Worm (Caenorhabditis elegans) whole organism, young adult: ENCODE results near the gene W07A12.4.

Experiments
- B0336.3 ChIP-seq: fragments of 200-800 bp; sonication (Bioruptor generic); IDR thresholded peaks from 2 replicates; pipeline ENCODE4 v1.3.6; 2022; ENCODE audit warnings: missing genetic modification characterization, missing compliant biosample characterization
- F39B2.1 ChIP-seq: fragments of 200-800 bp; sonication (Bioruptor generic); IDR thresholded peaks from 2 replicates; pipeline ENCODE4 v1.3.6; 2022; ENCODE audit warnings: missing genetic modification reagents, missing genetic modification characterization, missing compliant biosample characterization
- F57C9.4 ChIP-seq: sonication (generic microtip); optimal IDR thresholded peaks from 2 replicates; lab custom pipeline; 2017; ENCODE audit warnings: mild to moderate bottlenecking, missing genetic modification characterization, missing compliant biosample characterization
- K12H6.12 ChIP-seq: fragments of 200-800 bp; sonication (Bioruptor generic); optimal IDR thresholded peaks from 2 replicates; lab custom pipeline; 2018; ENCODE audit warnings: mild to moderate bottlenecking, missing genetic modification characterization, missing compliant biosample characterization
- T07F8.4 ChIP-seq: sonication (generic microtip); optimal IDR thresholded peaks from 2 replicates; lab custom pipeline; 2016; ENCODE audit warnings: mild to moderate bottlenecking, missing genetic modification characterization, moderate library complexity, missing compliant biosample characterization
- T26A5.8 ChIP-seq: sonication (generic microtip); optimal IDR thresholded peaks from 2 replicates; lab custom pipeline; 2016; ENCODE audit warnings: missing genetic modification characterization, missing compliant biosample characterization
- Y53G8AR.9 ChIP-seq: fragments of 200-800 bp; sonication (Bioruptor generic); conservative IDR thresholded peaks from 2 replicates; pipeline ENCODE4 v1.3.6; 2022; ENCODE audit warnings: missing genetic modification reagents, missing genetic modification characterization, missing compliant biosample characterization
- Y56A3A.18 ChIP-seq: fragments of 200-800 bp; sonication (Bioruptor generic); IDR thresholded peaks from 2 replicates; pipeline ENCODE4 v1.3.6; 2022; ENCODE audit warnings: missing genetic modification reagents, missing genetic modification characterization, missing compliant biosample characterization
- ZK185.1 ChIP-seq: sonication (generic microtip); optimal IDR thresholded peaks from 2 replicates; lab custom pipeline; 2016; ENCODE audit warnings: mild to moderate bottlenecking, missing genetic modification characterization, missing compliant biosample characterization; ENCODE audit not compliant: poor library complexity, severe bottlenecking
- akir-1 ChIP-seq: fragments of 200-800 bp; sonication (Bioruptor generic); optimal IDR thresholded peaks from 2 replicates; lab custom pipeline; 2018; ENCODE audit warnings: mild to moderate bottlenecking, missing genetic modification characterization, moderate library complexity, missing compliant biosample characterization
- atf-7 ChIP-seq: sonication (generic microtip); optimal IDR thresholded peaks from 2 replicates; lab custom pipeline; 2017; ENCODE audit warnings: mild to moderate bottlenecking, missing genetic modification characterization, missing compliant biosample characterization
- athp-1 ChIP-seq: sonication (generic microtip); optimal IDR thresholded peaks from 2 replicates; lab custom pipeline; 2017; ENCODE audit warnings: mild to moderate bottlenecking, missing genetic modification characterization, missing compliant biosample characterization
- attf-5 ChIP-seq: fragments of 200-800 bp; sonication (Bioruptor generic); optimal IDR thresholded peaks from 2 replicates; lab custom pipeline; 2018; ENCODE audit warnings: mild to moderate bottlenecking, missing genetic modification characterization, missing compliant biosample characterization
- attf-6 ChIP-seq: fragments of 200-800 bp; sonication (Bioruptor generic); IDR thresholded peaks from 2 replicates; pipeline ENCODE4 v1.3.6; 2022; ENCODE audit warnings: missing genetic modification reagents, missing genetic modification characterization, missing compliant biosample characterization
- ccch-3 ChIP-seq: fragments of 200-800 bp; sonication (Bioruptor generic); optimal IDR thresholded peaks from 2 replicates; lab custom pipeline; 2018; ENCODE audit warnings: mild to moderate bottlenecking, missing genetic modification characterization, missing compliant biosample characterization
- cebp-1 ChIP-seq, 2 experiments: fragments of 200-800 bp in 1 of 2; sonication (Bioruptor generic) in 1 of 2; sonication (generic microtip) in 1 of 2; IDR thresholded peaks in 1 of 2; optimal IDR thresholded peaks in 1 of 2; 2 replicates each; pipeline versions ENCODE4 v1.3.6 to Lab custom; 2017 to 2022; ENCODE audit warnings: missing compliant biosample characterization in 2 of 2, missing genetic modification characterization in 2 of 2, mild to moderate bottlenecking in 1 of 2, missing genetic modification reagents in 1 of 2, moderate library complexity in 1 of 2
- ceh-27 ChIP-seq: fragments of 200-800 bp; sonication (Bioruptor generic); optimal IDR thresholded peaks from 2 replicates; lab custom pipeline; 2018; ENCODE audit warnings: mild to moderate bottlenecking, missing genetic modification characterization, moderate library complexity, missing compliant biosample characterization
- ceh-58 ChIP-seq: fragments of 200-800 bp; sonication (Bioruptor generic); IDR thresholded peaks from 2 replicates; pipeline ENCODE4 v1.3.6; 2022; ENCODE audit warnings: missing genetic modification characterization, missing compliant biosample characterization
- chd-7 ChIP-seq: sonication (generic microtip); optimal IDR thresholded peaks from 2 replicates; lab custom pipeline; 2016; ENCODE audit warnings: mild to moderate bottlenecking, missing genetic modification characterization, moderate library complexity, missing compliant biosample characterization
- dox-1 ChIP-seq: fragments of 200-800 bp; sonication (Bioruptor generic); IDR thresholded peaks from 2 replicates; pipeline ENCODE4 v1.3.6; 2022; ENCODE audit warnings: missing genetic modification reagents, missing genetic modification characterization, missing compliant biosample characterization
- dpff-1 ChIP-seq: sonication (generic microtip); optimal IDR thresholded peaks from 2 replicates; lab custom pipeline; 2017; ENCODE audit warnings: mild to moderate bottlenecking, missing genetic modification characterization, missing compliant biosample characterization
- fkh-3 ChIP-seq: sonication (generic microtip); optimal IDR thresholded peaks from 2 replicates; lab custom pipeline; 2016; ENCODE audit warnings: mild to moderate bottlenecking, missing genetic modification characterization, missing compliant biosample characterization
- gei-17 ChIP-seq: fragments of 200-800 bp; sonication (Bioruptor generic); optimal IDR thresholded peaks from 2 replicates; lab custom pipeline; 2018; ENCODE audit warnings: mild to moderate bottlenecking, missing genetic modification characterization, missing compliant biosample characterization
- hlh-12 ChIP-seq: sonication (generic microtip); optimal IDR thresholded peaks from 2 replicates; lab custom pipeline; 2016; ENCODE audit warnings: missing genetic modification characterization, missing compliant biosample characterization
- hlh-26 ChIP-seq: fragments of 200-800 bp; sonication (Bioruptor generic); conservative IDR thresholded peaks from 2 replicates; pipeline ENCODE4 v1.3.6; 2022; ENCODE audit warnings: missing genetic modification reagents, missing genetic modification characterization, missing compliant biosample characterization
- hmg-1.2 ChIP-seq: fragments of 200-800 bp; sonication (Bioruptor generic); IDR thresholded peaks from 2 replicates; pipeline ENCODE4 v1.3.6; 2022; ENCODE audit warnings: missing genetic modification reagents, missing genetic modification characterization, missing compliant biosample characterization
- let-607 ChIP-seq, 2 experiments: fragments of 200-800 bp in 1 of 2; sonication (Bioruptor generic) in 1 of 2; sonication (generic microtip) in 1 of 2; optimal IDR thresholded peaks; 2 replicates each; lab custom pipeline; 2016 to 2018; ENCODE audit warnings: mild to moderate bottlenecking in 2 of 2, missing compliant biosample characterization in 2 of 2, missing genetic modification characterization in 2 of 2, moderate library complexity in 2 of 2, missing genotype in 1 of 2
- lin-35 ChIP-seq, 3 experiments: fragments of 150-350 bp in 2 of 3; sonication (generic microtip) in 1 of 3; optimal IDR thresholded peaks; 2 replicates each; lab custom pipeline; 2014 to 2018; ENCODE audit warnings: missing biosample characterization in 3 of 3, missing genetic modification characterization in 3 of 3, missing genetic modification reagents in 3 of 3
- lin-40 ChIP-seq: sonication (generic microtip); optimal IDR thresholded peaks from 2 replicates; lab custom pipeline; 2016; ENCODE audit warnings: missing genetic modification characterization, mild to moderate bottlenecking, missing compliant biosample characterization, missing genotype, missing genetic modification reagents
- lin-54 ChIP-seq: fragments of 200-800 bp; sonication (Bioruptor generic); optimal IDR thresholded peaks from 2 replicates; lab custom pipeline; 2018; ENCODE audit warnings: mild to moderate bottlenecking, missing genetic modification characterization, missing compliant biosample characterization
- lsl-1 ChIP-seq: fragments of 200-800 bp; sonication (Bioruptor generic); optimal IDR thresholded peaks from 2 replicates; lab custom pipeline; 2018; ENCODE audit warnings: mild to moderate bottlenecking, missing genetic modification characterization, moderate library complexity, missing compliant biosample characterization
- madf-10 ChIP-seq: sonication (generic microtip); optimal IDR thresholded peaks from 2 replicates; lab custom pipeline; 2016; ENCODE audit warnings: mild to moderate bottlenecking, missing genetic modification characterization, missing compliant biosample characterization
- madf-3 ChIP-seq: fragments of 200-800 bp; sonication (Bioruptor generic); IDR thresholded peaks from 2 replicates; pipeline ENCODE4 v1.3.6; 2022; ENCODE audit warnings: missing genetic modification reagents, missing genetic modification characterization, missing compliant biosample characterization
- madf-6 ChIP-seq: fragments of 200-800 bp; sonication (Bioruptor generic); IDR thresholded peaks from 2 replicates; pipeline ENCODE4 v1.3.6; 2022; ENCODE audit warnings: missing genetic modification reagents, missing genetic modification characterization, missing compliant biosample characterization
- mcd-1 ChIP-seq: fragments of 200-800 bp; sonication (Bioruptor generic); IDR thresholded peaks from 2 replicates; pipeline ENCODE4 v1.3.6; 2022; ENCODE audit warnings: missing genetic modification reagents, missing genetic modification characterization, missing compliant biosample characterization
- mes-4 ChIP-seq: sonication (generic microtip); optimal IDR thresholded peaks from 2 replicates; lab custom pipeline; 2016; ENCODE audit warnings: missing genotype, missing genetic modification characterization, missing compliant biosample characterization
- nfya-1 ChIP-seq: sonication (generic microtip); optimal IDR thresholded peaks from 2 replicates; lab custom pipeline; 2017; ENCODE audit warnings: antibody characterized with exemption, missing compliant biosample characterization, missing genetic modification characterization, borderline replicate concordance; ENCODE audit not compliant: insufficient read depth
- nhr-179 ChIP-seq: sonication (generic microtip); optimal IDR thresholded peaks from 2 replicates; lab custom pipeline; 2016; ENCODE audit warnings: mild to moderate bottlenecking, missing genetic modification characterization, missing compliant biosample characterization
- snpc-1.1 ChIP-seq: sonication (generic microtip); optimal IDR thresholded peaks from 2 replicates; lab custom pipeline; 2017; ENCODE audit warnings: missing genetic modification characterization, mild to moderate bottlenecking, missing compliant biosample characterization, antibody characterized with exemption, moderate library complexity, missing genotype, missing genetic modification reagents; ENCODE audit not compliant: insufficient read depth
- snpc-3.4 ChIP-seq: sonication (generic microtip); optimal IDR thresholded peaks from 2 replicates; lab custom pipeline; 2017; ENCODE audit warnings: missing genetic modification characterization, mild to moderate bottlenecking, missing compliant biosample characterization, antibody characterized with exemption, moderate library complexity, missing genotype, missing genetic modification reagents
- tbp1 ChIP-seq: fragments of 200-800 bp; sonication (Bioruptor generic); optimal IDR thresholded peaks from 2 replicates; lab custom pipeline; 2018; ENCODE audit warnings: mild to moderate bottlenecking, missing genetic modification characterization, missing compliant biosample characterization
- zim-3 ChIP-seq: sonication (generic microtip); optimal IDR thresholded peaks from 2 replicates; lab custom pipeline; 2017; ENCODE audit warnings: mild to moderate bottlenecking, missing genetic modification characterization, moderate library complexity, missing compliant biosample characterization
- ztf-18 ChIP-seq: sonication (generic microtip); optimal IDR thresholded peaks from 2 replicates; lab custom pipeline; 2016; ENCODE audit warnings: missing genotype, mild to moderate bottlenecking, missing genetic modification characterization, missing compliant biosample characterization
- ztf-25 ChIP-seq: fragments of 200-800 bp; sonication (Bioruptor generic); IDR thresholded peaks from 2 replicates; pipeline ENCODE4 v1.3.6; 2022; ENCODE audit warnings: missing genetic modification reagents, missing genetic modification characterization, missing compliant biosample characterization
- ztf-26 ChIP-seq: sonication (generic microtip); optimal IDR thresholded peaks from 2 replicates; lab custom pipeline; 2017; ENCODE audit warnings: missing genetic modification characterization, missing compliant biosample characterization
- ztf-3 ChIP-seq: fragments of 200-800 bp; sonication (Bioruptor generic); optimal IDR thresholded peaks from 2 replicates; lab custom pipeline; 2018; ENCODE audit warnings: mild to moderate bottlenecking, missing genetic modification characterization, missing compliant biosample characterization

Gene W07A12.4

ce11 chrII:9112851-9113250 is 33.2 kb upstream of the W07A12.4 start, which contains the start of gene jun-1 (continued):
- peak; percentile 34 for TF ChIP-seq ZK185.1 (tag; lab: Kevin White, UChicago)
- TF ChIP-seq snpc-3.4 (tag; lab: Kevin White, UChicago) = no peak
- no peak for TF ChIP-seq ccch-3 (GFP tag; lab: Kevin White, UChicago)
- TF ChIP-seq Y56A3A.18 (GFP tag; lab: Robert Waterston, UW) = no peak
- TF ChIP-seq T07F8.4 (tag; lab: Kevin White, UChicago) = no peak
- TF ChIP-seq cebp-1 (GFP tag; IDR thresholded peaks at IDR 0.05; lab: Robert Waterston, UW) = no peak
- peak; percentile 78 for TF ChIP-seq cebp-1 (tag; optimal IDR thresholded peaks at IDR 0.05; lab: Kevin White, UChicago)
- peak; percentile 71 for TF ChIP-seq ceh-27 (GFP tag; lab: Kevin White, UChicago)
- no peak for TF ChIP-seq madf-3
- peak; percentile 20 for TF ChIP-seq atf-7 (tag; lab: Kevin White, UChicago)
- TF ChIP-seq lin-54 (GFP tag; lab: Kevin White, UChicago) = peak; percentile 28
- TF ChIP-seq gei-17 (GFP tag; lab: Kevin White, UChicago) = peak; percentile 23
- no peak for TF ChIP-seq mes-4
- no peak for TF ChIP-seq akir-1
- no peak for TF ChIP-seq attf-6 (GFP tag; lab: Robert Waterston, UW)
- TF ChIP-seq fkh-3 (tag; lab: Kevin White, UChicago) = no peak
- TF ChIP-seq snpc-1.1 (tag; lab: Kevin White, UChicago) = no peak
- peak; percentile 81 for TF ChIP-seq hmg-1.2 (GFP tag; lab: Robert Waterston, UW)
- TF ChIP-seq lin-35 (GFP tag; optimal IDR thresholded peaks at IDR 0.05; lab: Kevin White, UChicago) = peak in 1 of 3 experiments; percentile 77
- no peak for TF ChIP-seq athp-1 (tag; lab: Kevin White, UChicago)

ce11 chrII:9113759-9114158 is 32.3 kb upstream of the W07A12.4 start:
- no peak for TF ChIP-seq F39B2.1 (GFP tag; lab: Robert Waterston, UW)
- no peak for TF ChIP-seq hlh-12 (tag; lab: Kevin White, UChicago)
- no peak for TF ChIP-seq T07F8.4 (tag; lab: Kevin White, UChicago)
- peak; percentile 62 for TF ChIP-seq attf-5 (GFP tag; lab: Kevin White, UChicago)
- TF ChIP-seq B0336.3 (GFP tag; lab: Robert Waterston, UW) = peak; percentile 38; the same call in 1 of the 2 replicates
- TF ChIP-seq ztf-26 (tag; lab: Kevin White, UChicago) = peak; percentile 11
- no peak for TF ChIP-seq lsl-1 (GFP tag; lab: Kevin White, UChicago)
- no peak for TF ChIP-seq hlh-26
- TF ChIP-seq Y53G8AR.9 (GFP tag; lab: Robert Waterston, UW) = 0 out of 2 replicates have a peak, but pooled peaks have one; percentile 28
- TF ChIP-seq F57C9.4 (tag; lab: Kevin White, UChicago) = no peak
- TF ChIP-seq ztf-18 (tag; lab: Kevin White, UChicago) = peak; percentile 43
- no peak for TF ChIP-seq cebp-1 (GFP tag; IDR thresholded peaks at IDR 0.05; lab: Robert Waterston, UW)
- TF ChIP-seq cebp-1 (tag; optimal IDR thresholded peaks at IDR 0.05; lab: Kevin White, UChicago) = peak; percentile 71
- TF ChIP-seq snpc-1.1 (tag; lab: Kevin White, UChicago) = no peak
- peak; percentile 81 for TF ChIP-seq dox-1 (GFP tag; lab: Robert Waterston, UW)
- no peak for TF ChIP-seq dpff-1
- TF ChIP-seq ztf-3 (GFP tag; lab: Kevin White, UChicago) = no peak
- TF ChIP-seq chd-7 = no peak
- no peak for TF ChIP-seq T26A5.8
- no peak for TF ChIP-seq ceh-58 (GFP tag; lab: Robert Waterston, UW)
- TF ChIP-seq K12H6.12 = no peak
- peak; percentile 45 for TF ChIP-seq mcd-1 (GFP tag; lab: Robert Waterston, UW)
- no peak for TF ChIP-seq Y56A3A.18 (GFP tag; lab: Robert Waterston, UW)
- peak; percentile 38 to 76 for TF ChIP-seq let-607 (tag; optimal IDR thresholded peaks at IDR 0.05; lab: Kevin White, UChicago)
- peak; percentile 76 for TF ChIP-seq hmg-1.2 (GFP tag; lab: Robert Waterston, UW)
- no peak for TF ChIP-seq zim-3 (tag; lab: Kevin White, UChicago)
- TF ChIP-seq madf-10 (tag; lab: Kevin White, UChicago) = peak; percentile 13
- no peak for TF ChIP-seq nhr-179
- TF ChIP-seq lin-40 (tag; lab: Kevin White, UChicago) = peak; percentile 31
- no peak for TF ChIP-seq ztf-25 (GFP tag; lab: Robert Waterston, UW)
- TF ChIP-seq tbp1 (GFP tag; lab: Kevin White, UChicago) = peak; percentile 33
- TF ChIP-seq nfya-1 (tag; lab: Kevin White, UChicago) = no peak
- no peak for TF ChIP-seq madf-6 (GFP tag; lab: Robert Waterston, UW)
